Fruit fly (Drosophila melanogaster) whole organism, prepupa: ENCODE measurements around the gene CG43759.

Source experiments
- CG10631 ChIP-seq: fragments of 200-800 bp; sonication (Bioruptor generic); optimal IDR thresholded peaks from 2 replicates; lab custom pipeline; 2016; ENCODE audit warnings: missing biosample characterization, missing genetic modification characterization
- CG3032 ChIP-seq: fragments of 200-800 bp; optimal IDR thresholded peaks from 2 replicates; lab custom pipeline; 2019; ENCODE audit warnings: missing biosample characterization, mild to moderate bottlenecking, missing genetic modification characterization, moderate library complexity
- CG6808 ChIP-seq: fragments of 200-800 bp; sonication (Bioruptor generic); optimal IDR thresholded peaks from 3 replicates; lab custom pipeline; 2017; ENCODE audit warnings: missing biosample characterization, missing genetic modification characterization, mild to moderate bottlenecking, moderate library complexity, missing genetic modification reagents
- CG7368 ChIP-seq: fragments of 200-800 bp; sonication (Bioruptor generic); optimal IDR thresholded peaks from 3 replicates; lab custom pipeline; 2016; ENCODE audit warnings: missing biosample characterization, missing genetic modification characterization
- CG8319 ChIP-seq: fragments of 200-800 bp; sonication (Bioruptor generic); optimal IDR thresholded peaks from 3 replicates; lab custom pipeline; 2016; ENCODE audit warnings: missing biosample characterization, missing genetic modification characterization
- CG9139 ChIP-seq: fragments of 200-800 bp; sonication (Bioruptor generic); optimal IDR thresholded peaks from 3 replicates; lab custom pipeline; 2017; ENCODE audit warnings: missing biosample characterization, mild to moderate bottlenecking, missing genetic modification characterization
- Sox102F ChIP-seq: fragments of 200-800 bp; sonication (Bioruptor generic); optimal IDR thresholded peaks from 2 replicates; lab custom pipeline; 2016; ENCODE audit warnings: missing biosample characterization, mild to moderate bottlenecking, missing genetic modification characterization
- dsx ChIP-seq: fragments of 200-800 bp; optimal IDR thresholded peaks from 3 replicates; lab custom pipeline; 2019; ENCODE audit warnings: missing biosample characterization, mild to moderate bottlenecking, missing genetic modification characterization, moderate library complexity; ENCODE audit not compliant: poor library complexity, severe bottlenecking
- fkh ChIP-seq: fragments of 200-800 bp; sonication (Bioruptor generic); optimal IDR thresholded peaks from 3 replicates; lab custom pipeline; 2017; ENCODE audit warnings: missing biosample characterization, mild to moderate bottlenecking, missing genetic modification characterization, moderate library complexity
- pdm3 ChIP-seq: fragments of 200-800 bp; sonication (Bioruptor generic); optimal IDR thresholded peaks from 3 replicates; lab custom pipeline; 2016; ENCODE audit warnings: missing biosample characterization, missing genetic modification characterization

DNA sequence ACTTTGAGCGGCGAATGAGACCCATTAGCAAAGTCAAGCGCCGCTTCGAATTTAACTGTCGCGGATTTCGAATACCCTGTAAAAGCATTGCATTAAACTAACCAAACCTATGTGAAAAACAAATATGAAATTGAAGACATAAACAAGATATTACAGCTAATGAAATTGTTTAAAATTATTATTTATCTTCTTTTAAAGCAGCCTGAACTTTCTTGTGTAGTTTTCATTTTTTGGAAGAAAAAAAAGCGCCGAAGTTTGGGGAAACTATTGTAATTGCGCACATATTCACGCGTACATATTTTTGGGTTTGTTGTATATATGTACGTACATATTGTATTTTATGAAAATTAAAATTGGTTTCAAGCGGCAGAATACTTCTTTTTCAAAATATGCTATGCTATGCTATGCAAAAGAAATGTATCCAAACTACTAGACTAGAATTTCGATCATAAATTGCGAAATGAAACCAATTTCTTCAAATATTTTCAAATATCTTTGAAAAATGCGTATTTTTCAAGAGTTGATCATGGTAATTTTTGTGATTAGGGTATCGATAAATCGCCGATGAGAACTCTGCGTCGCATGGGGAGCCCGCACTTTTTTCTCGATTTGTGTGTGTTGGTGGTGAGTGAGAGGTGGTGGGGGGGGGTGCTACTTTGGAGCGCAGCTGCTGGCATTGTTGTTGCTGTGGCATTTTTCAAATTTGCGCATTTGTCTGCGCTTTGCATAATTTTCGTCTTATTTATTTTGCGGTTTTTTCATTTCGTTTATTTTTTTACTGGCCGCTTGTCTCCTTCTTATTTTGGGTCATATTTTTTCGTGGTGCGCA, 3.5 kb upstream of the CG43759 start:
- no peak for TF ChIP-seq Sox102F
- no peak for TF ChIP-seq fkh (GFP tag; lab: Kevin White, UChicago)
- TF ChIP-seq CG10631 (GFP tag; lab: Kevin White, UChicago) = no peak
- TF ChIP-seq CG6808 (GFP tag; lab: Kevin White, UChicago) = no peak
- no peak for TF ChIP-seq pdm3
- no peak for TF ChIP-seq CG9139 (GFP tag; lab: Kevin White, UChicago)
- TF ChIP-seq CG8319 (GFP tag; lab: Kevin White, UChicago) = no peak
- TF ChIP-seq CG7368 = no peak
- TF ChIP-seq CG3032 = no peak
- TF ChIP-seq dsx (GFP tag; lab: Kevin White, UChicago) = no peak
